Fruit fly (Drosophila melanogaster) whole organism, embryonic: ENCODE data around the gene CG17786.

Experiments used
- Asciz ChIP-seq: fragments of 200-800 bp; sonication (Bioruptor generic); optimal IDR thresholded peaks from 2 replicates; lab custom pipeline; 2017; ENCODE audit warnings: missing biosample characterization, mild to moderate bottlenecking, missing genetic modification characterization, missing genetic modification reagents
- Blimp-1 ChIP-seq: fragments of 200-800 bp; sonication (Bioruptor generic); optimal IDR thresholded peaks from 3 replicates; lab custom pipeline; 2018; ENCODE audit warnings: missing biosample characterization, missing genetic modification characterization, mild to moderate bottlenecking, moderate library complexity, missing genetic modification reagents
- CG10959 ChIP-seq: fragments of 200-800 bp; sonication (Bioruptor generic); IDR thresholded peaks from 2 replicates; pipeline ENCODE4 v1.3.6; 2022; ENCODE audit warnings: missing biosample characterization, missing genetic modification characterization
- CG11560 ChIP-seq: fragments of 200-800 bp; sonication (Bioruptor generic); IDR thresholded peaks from 3 replicates; pipeline ENCODE4 v1.3.6; 2022; ENCODE audit warnings: missing biosample characterization, missing genetic modification characterization
- CG12391 ChIP-seq: fragments of 200-800 bp; sonication (Bioruptor generic); optimal IDR thresholded peaks from 3 replicates; lab custom pipeline; 2018; ENCODE audit warnings: missing biosample characterization, mild to moderate bottlenecking, missing genetic modification characterization, moderate library complexity
- CG13775 ChIP-seq: fragments of 200-800 bp; sonication (Bioruptor generic); optimal IDR thresholded peaks from 3 replicates; lab custom pipeline; 2017; ENCODE audit warnings: missing biosample characterization, mild to moderate bottlenecking, missing genetic modification characterization
- CG15514 ChIP-seq: fragments of 200-800 bp; sonication (Bioruptor generic); optimal IDR thresholded peaks from 3 replicates; lab custom pipeline; 2017; ENCODE audit warnings: missing biosample characterization, missing genetic modification characterization, mild to moderate bottlenecking, moderate library complexity, missing genetic modification reagents
- CG1602 ChIP-seq: fragments of 200-800 bp; sonication (Bioruptor generic); optimal IDR thresholded peaks from 3 replicates; lab custom pipeline; 2016; ENCODE audit warnings: missing biosample characterization, missing genetic modification characterization
- CG16813 ChIP-seq: fragments of 200-800 bp; sonication (Bioruptor generic); IDR thresholded peaks from 3 replicates; pipeline ENCODE4 v1.3.6; 2022; ENCODE audit warnings: missing biosample characterization, missing genetic modification characterization; ENCODE audit not compliant: partially characterized antibody
- CG16815 ChIP-seq: fragments of 200-800 bp; sonication (Bioruptor generic); optimal IDR thresholded peaks from 3 replicates; lab custom pipeline; 2017; ENCODE audit warnings: missing biosample characterization, mild to moderate bottlenecking, missing genetic modification characterization
- CG17359 ChIP-seq: fragments of 200-800 bp; sonication (Bioruptor generic); optimal IDR thresholded peaks from 3 replicates; lab custom pipeline; 2018; ENCODE audit warnings: missing biosample characterization, mild to moderate bottlenecking, missing genetic modification characterization, moderate library complexity
- CG18011 ChIP-seq: fragments of 200-800 bp; sonication (Bioruptor generic); optimal IDR thresholded peaks from 2 replicates; lab custom pipeline; 2017; ENCODE audit warnings: missing biosample characterization, missing genetic modification characterization, mild to moderate bottlenecking, moderate library complexity, missing genotype
- CG31224 ChIP-seq: fragments of 200-800 bp; sonication (Bioruptor generic); IDR thresholded peaks from 2 replicates; pipeline ENCODE4 v1.3.6; 2022; ENCODE audit warnings: missing biosample characterization, missing genetic modification characterization
- CG3838 ChIP-seq: fragments of 200-800 bp; sonication (Bioruptor generic); optimal IDR thresholded peaks from 3 replicates; lab custom pipeline; 2016; ENCODE audit warnings: missing biosample characterization, missing genetic modification characterization
- CG7271 ChIP-seq: fragments of 200-800 bp; sonication (Bioruptor generic); optimal IDR thresholded peaks from 2 replicates; lab custom pipeline; 2018; ENCODE audit warnings: missing biosample characterization, mild to moderate bottlenecking, missing genetic modification characterization, moderate library complexity
- CG7786 ChIP-seq: fragments of 200-800 bp; sonication (Bioruptor generic); optimal IDR thresholded peaks from 2 replicates; lab custom pipeline; 2016; ENCODE audit warnings: missing biosample characterization, missing genetic modification characterization
- CG8359 ChIP-seq: fragments of 200-800 bp; sonication (Bioruptor generic); optimal IDR thresholded peaks from 2 replicates; lab custom pipeline; 2017; ENCODE audit warnings: missing biosample characterization, mild to moderate bottlenecking, missing genetic modification characterization, borderline replicate concordance
- CG8478 ChIP-seq: fragments of >200 bp; optimal IDR thresholded peaks from 2 replicates; lab custom pipeline; 2018
- CG8944 ChIP-seq: fragments of 200-800 bp; sonication (Bioruptor generic); optimal IDR thresholded peaks from 3 replicates; lab custom pipeline; 2016; ENCODE audit warnings: missing biosample characterization, missing genetic modification characterization
- CG9609 ChIP-seq: fragments of 200-800 bp; sonication (Bioruptor generic); optimal IDR thresholded peaks from 3 replicates; lab custom pipeline; 2016; ENCODE audit warnings: missing biosample characterization, missing genetic modification characterization
- CoRest ChIP-seq: fragments of 200-800 bp; sonication (Bioruptor generic); optimal IDR thresholded peaks from 3 replicates; lab custom pipeline; 2018; ENCODE audit warnings: missing biosample characterization, mild to moderate bottlenecking, missing genetic modification characterization, moderate library complexity
- D19A ChIP-seq: fragments of 200-800 bp; optimal IDR thresholded peaks from 3 replicates; lab custom pipeline; 2019; ENCODE audit warnings: missing biosample characterization, mild to moderate bottlenecking, missing genetic modification characterization, moderate library complexity
- D19B ChIP-seq: fragments of 200-800 bp; sonication (Bioruptor generic); optimal IDR thresholded peaks from 2 replicates; lab custom pipeline; 2017; ENCODE audit warnings: missing biosample characterization, mild to moderate bottlenecking, missing genetic modification characterization
- Deaf1 ChIP-seq: fragments of 200-800 bp; optimal IDR thresholded peaks from 3 replicates; lab custom pipeline; 2019; ENCODE audit warnings: missing biosample characterization, mild to moderate bottlenecking, missing genetic modification characterization, moderate library complexity
- Dip3 ChIP-seq: fragments of 200-800 bp; sonication (Bioruptor generic); optimal IDR thresholded peaks from 3 replicates; lab custom pipeline; 2016; ENCODE audit warnings: missing biosample characterization, missing genetic modification characterization
- E2f2 ChIP-seq: fragments of 200-800 bp; sonication (Bioruptor generic); IDR thresholded peaks from 2 replicates; pipeline ENCODE4 v1.3.6; 2022; ENCODE audit warnings: missing biosample characterization, missing genetic modification characterization
- Fer1 ChIP-seq: fragments of 200-800 bp; sonication (Bioruptor generic); optimal IDR thresholded peaks from 2 replicates; lab custom pipeline; 2017; ENCODE audit warnings: missing biosample characterization, mild to moderate bottlenecking, missing genetic modification characterization
- Gug ChIP-seq: fragments of 200-800 bp; sonication (Bioruptor generic); IDR thresholded peaks from 4 replicates; pipeline ENCODE4 v1.3.6; 2022; ENCODE audit warnings: missing biosample characterization, missing genetic modification characterization
- HLH3B ChIP-seq: fragments of 200-800 bp; sonication (Bioruptor generic); IDR thresholded peaks from 2 replicates; pipeline ENCODE4 v1.3.6; 2022; ENCODE audit warnings: missing biosample characterization, missing genetic modification characterization
- Hmr ChIP-seq: fragments of 200-800 bp; sonication (Bioruptor generic); optimal IDR thresholded peaks from 3 replicates; lab custom pipeline; 2017; ENCODE audit warnings: mild to moderate bottlenecking, missing biosample characterization, missing genetic modification reagents, missing genetic modification characterization
- Hr51 ChIP-seq, 2 experiments: fragments of 200-800 bp; sonication (Bioruptor generic); optimal IDR thresholded peaks; 2 replicates in 1 of 2; 3 replicates in 1 of 2; lab custom pipeline; 2016 to 2018; ENCODE audit warnings: missing biosample characterization in 2 of 2, missing genetic modification characterization in 2 of 2, mild to moderate bottlenecking in 1 of 2, moderate library complexity in 1 of 2
- Mes4 ChIP-seq: fragments of 200-800 bp; sonication (Bioruptor generic); optimal IDR thresholded peaks from 2 replicates; lab custom pipeline; 2016; ENCODE audit warnings: missing biosample characterization, missing genetic modification characterization
- NC2α ChIP-seq: fragments of 200-800 bp; sonication (Bioruptor generic); optimal IDR thresholded peaks from 2 replicates; lab custom pipeline; 2016; ENCODE audit warnings: missing biosample characterization, missing genetic modification characterization
- NK7.1 ChIP-seq: fragments of 200-800 bp; sonication (Bioruptor generic); optimal IDR thresholded peaks from 3 replicates; lab custom pipeline; 2016; ENCODE audit warnings: missing biosample characterization, missing genetic modification characterization
- Ravus ChIP-seq: fragments of 200-800 bp; sonication (Bioruptor generic); IDR thresholded peaks from 2 replicates; pipeline ENCODE4 v1.3.6; 2022; ENCODE audit warnings: missing biosample characterization, missing genetic modification characterization
- Scr ChIP-seq: fragments of 200-800 bp; sonication (Bioruptor generic); IDR thresholded peaks from 2 replicates; pipeline ENCODE4 v1.3.6; 2022; ENCODE audit warnings: missing biosample characterization, missing genetic modification characterization; ENCODE audit not compliant: partially characterized antibody
- Taf1 ChIP-seq: fragments of 200-800 bp; sonication (Bioruptor generic); IDR thresholded peaks from 2 replicates; pipeline ENCODE4 v1.3.6; 2022; ENCODE audit warnings: missing biosample characterization, missing genetic modification characterization
- Usf ChIP-seq: fragments of 200-800 bp; sonication (Bioruptor generic); optimal IDR thresholded peaks from 2 replicates; lab custom pipeline; 2017; ENCODE audit warnings: missing genotype, missing biosample characterization, missing genetic modification characterization
- ase ChIP-seq: fragments of 200-800 bp; sonication (Bioruptor generic); IDR thresholded peaks from 3 replicates; pipeline ENCODE4 v1.3.6; 2022; ENCODE audit warnings: missing biosample characterization, missing genetic modification characterization
- bcd ChIP-seq: fragments of 200-800 bp; sonication (Bioruptor generic); optimal IDR thresholded peaks from 2 replicates; lab custom pipeline; 2017; ENCODE audit warnings: missing biosample characterization, mild to moderate bottlenecking, missing genetic modification characterization
- bigmax ChIP-seq: fragments of 200-800 bp; sonication (Bioruptor generic); optimal IDR thresholded peaks from 2 replicates; lab custom pipeline; 2018; ENCODE audit warnings: missing biosample characterization, mild to moderate bottlenecking, missing genetic modification characterization
- br ChIP-seq: fragments of >200 bp; optimal IDR thresholded peaks from 2 replicates; lab custom pipeline; 2017
- cas ChIP-seq: fragments of 200-800 bp; sonication (Bioruptor generic); IDR thresholded peaks from 2 replicates; pipeline ENCODE4 v1.3.6; 2022; ENCODE audit warnings: missing biosample characterization, missing genetic modification characterization
- gro ChIP-seq: fragments of 200-800 bp; sonication (Bioruptor generic); optimal IDR thresholded peaks from 2 replicates; lab custom pipeline; 2016; ENCODE audit warnings: missing biosample characterization, missing genetic modification characterization
- ham ChIP-seq: fragments of 200-800 bp; sonication (Bioruptor generic); IDR thresholded peaks from 2 replicates; pipeline ENCODE4 v1.3.6; 2022; ENCODE audit warnings: missing biosample characterization, missing genetic modification characterization
- insv ChIP-seq, 2 experiments: fragments of 200-800 bp; sonication (Bioruptor generic); optimal IDR thresholded peaks; 3 replicates each; lab custom pipeline; 2016 to 2018; ENCODE audit warnings: missing biosample characterization in 2 of 2, missing genetic modification characterization in 2 of 2
- klu ChIP-seq: fragments of 200-800 bp; sonication (Bioruptor generic); IDR thresholded peaks from 2 replicates; pipeline ENCODE4 v1.3.6; 2022; ENCODE audit warnings: missing biosample characterization, missing genetic modification characterization
- lab ChIP-seq: fragments of 200-800 bp; sonication (Bioruptor generic); optimal IDR thresholded peaks from 3 replicates; lab custom pipeline; 2017; ENCODE audit warnings: missing biosample characterization, missing genetic modification characterization, mild to moderate bottlenecking, moderate library complexity, missing genetic modification reagents
- row ChIP-seq: fragments of 200-800 bp; sonication (Bioruptor generic); IDR thresholded peaks from 3 replicates; pipeline ENCODE4 v1.3.6; 2022; ENCODE audit warnings: missing biosample characterization, missing genetic modification characterization
- sisA ChIP-seq: fragments of 200-800 bp; sonication (Bioruptor generic); IDR thresholded peaks from 2 replicates; pipeline ENCODE4 v1.3.6; 2022; ENCODE audit warnings: missing biosample characterization, missing genetic modification characterization
- trem ChIP-seq: fragments of 200-800 bp; optimal IDR thresholded peaks from 3 replicates; lab custom pipeline; 2019; ENCODE audit warnings: missing biosample characterization, mild to moderate bottlenecking, missing genetic modification characterization, moderate library complexity
- zfh1 ChIP-seq: fragments of 200-800 bp; sonication (Bioruptor generic); IDR thresholded peaks from 3 replicates; pipeline ENCODE4 v1.3.6; 2022; ENCODE audit warnings: missing biosample characterization, missing genetic modification characterization

The CG17786 gene

dm6 chr3R:24226744-24227143 is 8.2 kb upstream of the CG17786 start, which contains the start of the genes Spps and CG13609 (continued):
- TF ChIP-seq CG18011 (GFP tag; lab: Kevin White, UChicago): no peak
- no peak for TF ChIP-seq CG16815 (GFP tag; lab: Kevin White, UChicago)
- TF ChIP-seq gro (GFP tag; lab: Kevin White, UChicago): peak; percentile 44
- TF ChIP-seq Blimp-1 (GFP tag; lab: Kevin White, UChicago): peak; percentile 97
- no peak for TF ChIP-seq Hmr (GFP tag; lab: Kevin White, UChicago)
- TF ChIP-seq D19A (tag; lab: Kevin White, UChicago): no peak
- TF ChIP-seq CG31224 (GFP tag; lab: Robert Waterston, UW): no peak
- TF ChIP-seq zfh1 (GFP tag; lab: Robert Waterston, UW): peak; percentile 50; the same call in 1 of the 3 replicates
- peak; percentile 3 for TF ChIP-seq Mes4 (GFP tag; lab: Kevin White, UChicago)
- TF ChIP-seq bcd (GFP tag; lab: Kevin White, UChicago): no peak
- no peak for TF ChIP-seq Asciz (GFP tag; lab: Kevin White, UChicago)
- TF ChIP-seq E2f2: peak; percentile 72
- peak; percentile 95 for TF ChIP-seq CG16813 (GFP tag; lab: Robert Waterston, UW)
- TF ChIP-seq CG12391: peak; percentile 31
- TF ChIP-seq ham (GFP tag; lab: Robert Waterston, UW): no peak
- TF ChIP-seq bigmax (GFP tag; lab: Kevin White, UChicago): no peak
- TF ChIP-seq CG7271 (tag; lab: Kevin White, UChicago): no peak
- TF ChIP-seq CG8944 (GFP tag; lab: Kevin White, UChicago): no peak
- TF ChIP-seq Scr (GFP tag; lab: Robert Waterston, UW): peak; percentile 91
- peak; percentile 24 for TF ChIP-seq Fer1 (GFP tag; lab: Kevin White, UChicago)
- no peak for TF ChIP-seq NC2α (GFP tag; lab: Kevin White, UChicago)
- no peak for TF ChIP-seq lab (GFP tag; lab: Kevin White, UChicago)
- no peak for TF ChIP-seq Gug
- TF ChIP-seq CG17359 (tag; lab: Kevin White, UChicago): no peak
- peak; percentile 51; the same call in 2 of the 3 replicates for TF ChIP-seq row (GFP tag; lab: Robert Waterston, UW)
- TF ChIP-seq cas (GFP tag; lab: Robert Waterston, UW): no peak
- no peak for TF ChIP-seq Ravus (GFP tag; lab: Robert Waterston, UW)
- TF ChIP-seq Deaf1 (tag; lab: Kevin White, UChicago): no peak
- peak; percentile 24 for TF ChIP-seq CoRest (tag; lab: Kevin White, UChicago)
- peak; percentile 61 for TF ChIP-seq CG15514 (GFP tag; lab: Kevin White, UChicago)
- TF ChIP-seq insv (GFP tag; optimal IDR thresholded peaks at IDR 0.05; lab: Kevin White, UChicago): peak in 1 of 2 experiments; percentile 16
- TF ChIP-seq CG7786 (GFP tag; lab: Kevin White, UChicago): no peak
- TF ChIP-seq CG11560 (tag; lab: Robert Waterston, UW): no peak
- no peak for TF ChIP-seq CG8478 (lab: Kevin White, UChicago)
- TF ChIP-seq CG13775 (GFP tag; lab: Kevin White, UChicago): peak; percentile 21
- no peak for TF ChIP-seq ase (GFP tag; lab: Robert Waterston, UW)
- no peak for TF ChIP-seq Hr51 (GFP tag; optimal IDR thresholded peaks at IDR 0.05; lab: Kevin White, UChicago)
- no peak for TF ChIP-seq sisA
- TF ChIP-seq HLH3B (GFP tag; lab: Robert Waterston, UW): no peak
- TF ChIP-seq CG9609: peak; percentile 3
- TF ChIP-seq CG10959 (GFP tag; lab: Robert Waterston, UW): no peak
- no peak for TF ChIP-seq br (lab: Kevin White, UChicago)
- TF ChIP-seq Taf1 (GFP tag; lab: Robert Waterston, UW): no peak
- TF ChIP-seq NK7.1 (GFP tag; lab: Kevin White, UChicago): no peak
- TF ChIP-seq Usf (GFP tag; lab: Kevin White, UChicago): no peak
- TF ChIP-seq D19B (GFP tag; lab: Kevin White, UChicago): no peak
- TF ChIP-seq trem (tag; lab: Kevin White, UChicago): peak; percentile 88
- TF ChIP-seq CG1602 (GFP tag; lab: Kevin White, UChicago): no peak
- TF ChIP-seq CG3838 (GFP tag; lab: Kevin White, UChicago): no peak
- TF ChIP-seq klu (GFP tag; lab: Robert Waterston, UW): no peak
- no peak for TF ChIP-seq CG8359
- TF ChIP-seq Dip3 (GFP tag; lab: Kevin White, UChicago): no peak
